Worm (Caenorhabditis elegans) whole organism, mixed stage, embryonic: ENCODE data around the gene moc-3.

Experiments used
- ceh-43 ChIP-seq: fragments of 200-800 bp; sonication (Bioruptor generic); optimal IDR thresholded peaks from 2 replicates; lab custom pipeline; 2018; ENCODE audit warnings: mild to moderate bottlenecking, missing genetic modification characterization, moderate library complexity, missing compliant biosample characterization
- elt-3 ChIP-seq: fragments of 150-350 bp; optimal IDR thresholded peaks from 2 replicates; lab custom pipeline; 2014; ENCODE audit warnings: missing biosample characterization, missing genetic modification characterization
- ham-2 ChIP-seq: fragments of 200-800 bp; sonication (Bioruptor generic); optimal IDR thresholded peaks from 2 replicates; lab custom pipeline; 2018; ENCODE audit warnings: mild to moderate bottlenecking, missing genetic modification characterization, missing compliant biosample characterization
- lin-13 ChIP-seq: fragments of 150-350 bp; optimal IDR thresholded peaks from 2 replicates; lab custom pipeline; 2014; ENCODE audit warnings: missing biosample characterization, missing genetic modification characterization
- lsy-2 ChIP-seq: fragments of 150-350 bp; optimal IDR thresholded peaks from 2 replicates; lab custom pipeline; 2014; ENCODE audit warnings: missing biosample characterization, missing genetic modification characterization
- nhr-12 ChIP-seq: fragments of 150-350 bp; optimal IDR thresholded peaks from 2 replicates; lab custom pipeline; 2014; ENCODE audit warnings: missing biosample characterization, missing genetic modification characterization
- nhr-237 ChIP-seq: fragments of 150-350 bp; optimal IDR thresholded peaks from 2 replicates; lab custom pipeline; 2014; ENCODE audit warnings: missing biosample characterization, missing genetic modification characterization
- sptf-1 ChIP-seq: sonication (generic microtip); optimal IDR thresholded peaks from 2 replicates; lab custom pipeline; 2017; ENCODE audit warnings: mild to moderate bottlenecking, missing genetic modification characterization, moderate library complexity, missing compliant biosample characterization
- unc-62 ChIP-seq: fragments of 150-350 bp; optimal IDR thresholded peaks from 2 replicates; lab custom pipeline; 2014; ENCODE audit warnings: missing biosample characterization, missing genetic modification reagents, missing genetic modification characterization

DNA sequence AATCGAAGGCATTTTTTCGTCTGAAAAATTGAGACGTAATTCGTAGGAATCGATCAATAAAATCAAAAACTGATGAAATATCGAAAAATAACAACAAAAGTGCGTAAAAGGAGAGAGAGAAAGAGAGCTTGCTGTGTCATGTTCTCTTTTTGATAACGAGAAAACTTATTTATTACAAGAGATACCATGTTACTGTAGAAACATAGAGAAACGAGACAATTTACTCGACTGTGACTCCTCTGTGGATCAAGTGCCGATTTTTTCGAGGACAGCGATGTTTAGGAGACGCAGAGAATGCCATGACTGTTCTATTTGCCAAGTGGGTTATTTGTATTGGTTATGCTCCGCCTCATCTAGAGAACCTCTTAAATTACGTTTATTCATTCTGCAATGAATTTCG lies 3.2 kb downstream of the moc-3 start, which contains the start of gene sph-1:
- TF ChIP-seq ham-2 (GFP tag; lab: Kevin White, UChicago) = no peak
- TF ChIP-seq unc-62 = no peak
- no peak for TF ChIP-seq elt-3 (tag; lab: Kevin White, UChicago)
- TF ChIP-seq nhr-12 (tag; lab: Kevin White, UChicago) = no peak
- TF ChIP-seq lin-13 (tag; lab: Kevin White, UChicago) = no peak
- no peak for TF ChIP-seq ceh-43
- TF ChIP-seq sptf-1 = no peak
- TF ChIP-seq nhr-237 (tag; lab: Kevin White, UChicago) = no peak
- no peak for TF ChIP-seq lsy-2
